Worm (Caenorhabditis elegans): ENCODE measurements around the gene pdzd-8.
A peak's percentile ranks its signal among the peaks of the same experiment; 100 is the strongest.

pdzd-8 gene

ce11 chrIV:8951953-8952567, 23.3 kb upstream of the pdzd-8 start:
- TF ChIP-seq tab-1 (GFP tag; IDR thresholded peaks at IDR 0.05) (no peak), klf-2 (GFP tag; conservative IDR thresholded peaks at IDR 0.05) (no peak), T22C8.4 (GFP tag; IDR thresholded peaks at IDR 0.05) (no peak), cog-1 (tag; optimal IDR thresholded peaks at IDR 0.05) (no peak), ztf-23 (GFP tag; IDR thresholded peaks at IDR 0.05) (no peak), ref-1 (GFP tag; conservative IDR thresholded peaks at IDR 0.05) (no peak), ztf-29 (GFP tag; IDR thresholded peaks at IDR 0.05) (no peak), flt-1 (GFP tag; IDR thresholded peaks at IDR 0.05) (no peak)

- TF ChIP-seq ref-1 (GFP tag; conservative IDR thresholded peaks at IDR 0.05) (no peak), tab-1 (GFP tag; IDR thresholded peaks at IDR 0.05) (no peak), ztf-23 (GFP tag; IDR thresholded peaks at IDR 0.05) (no peak), ztf-29 (GFP tag; IDR thresholded peaks at IDR 0.05) (no peak), med-1 (GFP tag; optimal IDR thresholded peaks at IDR 0.05; ENCODE audit: insufficient read depth) (no peak), klf-2 (GFP tag; conservative IDR thresholded peaks at IDR 0.05) (no peak), T22C8.4 (GFP tag; IDR thresholded peaks at IDR 0.05) (no peak), cog-1 (tag; optimal IDR thresholded peaks at IDR 0.05) (no peak), flt-1 (GFP tag; IDR thresholded peaks at IDR 0.05) (no peak)
These were observed 21.2 kb upstream of the pdzd-8 start for ce11 chrIV:8954126-8954525.

DNA sequence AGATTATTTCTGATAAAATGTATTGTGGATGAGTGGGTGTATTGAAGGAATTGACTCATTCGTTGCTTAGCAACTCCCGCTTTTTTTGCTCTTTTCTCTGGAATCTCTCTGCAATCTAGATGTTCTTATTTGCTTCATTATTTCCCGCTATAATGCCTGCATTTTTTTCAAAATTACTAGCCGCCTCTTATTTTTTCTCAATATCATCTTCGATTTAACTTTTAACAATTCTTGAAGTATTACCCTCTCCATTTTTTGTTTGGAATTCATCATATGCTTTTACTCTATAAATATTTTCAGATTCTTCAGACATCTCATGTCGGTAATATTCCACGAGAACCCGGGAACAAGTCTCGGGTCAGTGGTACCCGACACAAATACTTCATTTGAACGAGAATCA, 19.1 kb upstream of the pdzd-8 start, which contains the start of gene tpra-1:
Gene tpra-1, plus strand, starts transcription at position 301 of the 400 bp plus-strand sequence.
- TF ChIP-seq med-1 (GFP tag; optimal IDR thresholded peaks at IDR 0.05; ENCODE audit: insufficient read depth), result no peak
- no peak for TF ChIP-seq cog-1 (tag; optimal IDR thresholded peaks at IDR 0.05)
- no peak for TF ChIP-seq ztf-23 (GFP tag; IDR thresholded peaks at IDR 0.05)

DNA sequence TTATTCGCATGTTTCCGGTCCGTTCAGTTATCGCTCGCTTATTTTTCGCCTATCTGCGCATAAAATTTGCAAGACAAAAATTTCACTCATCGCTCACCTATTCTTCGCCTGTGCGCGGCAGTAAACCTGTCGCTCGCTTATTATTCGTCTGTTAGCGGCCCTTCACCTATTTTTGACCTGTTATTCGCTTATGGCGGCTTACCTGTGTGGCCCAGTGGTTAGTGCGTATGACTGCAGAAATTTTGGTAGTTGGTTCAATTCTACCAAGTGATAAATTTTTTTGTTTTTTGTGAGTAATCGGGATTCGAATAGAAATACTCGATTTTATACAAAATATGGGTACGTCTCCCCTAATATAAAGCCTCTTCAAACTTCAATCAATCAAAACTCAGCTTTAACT, 11.3 kb upstream of the pdzd-8 start:
- TF ChIP-seq klf-2 (GFP tag; conservative IDR thresholded peaks at IDR 0.05) (peak; percentile 82), ztf-29 (GFP tag; IDR thresholded peaks at IDR 0.05) (peak; percentile 88), T22C8.4 (GFP tag; IDR thresholded peaks at IDR 0.05) (peak; percentile 79), tab-1 (GFP tag; IDR thresholded peaks at IDR 0.05) (peak; percentile 90), ztf-23 (GFP tag; IDR thresholded peaks at IDR 0.05) (peak; percentile 82), ref-1 (GFP tag; conservative IDR thresholded peaks at IDR 0.05) (peak; percentile 72)

ce11 chrIV:8965883-8966282, 9.4 kb upstream of the pdzd-8 start, which contains the start of gene C53B4.2:
Gene C53B4.2, plus strand, starts transcription at chrIV:8966183.
- TF ChIP-seq ztf-29 (GFP tag; IDR thresholded peaks at IDR 0.05) (no peak), tab-1 (GFP tag; IDR thresholded peaks at IDR 0.05) (no peak), klf-2 (GFP tag; conservative IDR thresholded peaks at IDR 0.05) (no peak)

- TF ChIP-seq flt-1 (GFP tag; IDR thresholded peaks at IDR 0.05) (no peak), tab-1 (GFP tag; IDR thresholded peaks at IDR 0.05) (no peak), ztf-23 (GFP tag; IDR thresholded peaks at IDR 0.05) (no peak), med-1 (GFP tag; optimal IDR thresholded peaks at IDR 0.05; ENCODE audit: insufficient read depth) (no peak), klf-2 (GFP tag; conservative IDR thresholded peaks at IDR 0.05) (no peak)
These were observed 7.3 kb upstream of the pdzd-8 start, which contains the start of gene suex-2 for ce11 chrIV:8967990-8968389. Gene suex-2, plus strand, starts transcription at chrIV:8968290.

DNA sequence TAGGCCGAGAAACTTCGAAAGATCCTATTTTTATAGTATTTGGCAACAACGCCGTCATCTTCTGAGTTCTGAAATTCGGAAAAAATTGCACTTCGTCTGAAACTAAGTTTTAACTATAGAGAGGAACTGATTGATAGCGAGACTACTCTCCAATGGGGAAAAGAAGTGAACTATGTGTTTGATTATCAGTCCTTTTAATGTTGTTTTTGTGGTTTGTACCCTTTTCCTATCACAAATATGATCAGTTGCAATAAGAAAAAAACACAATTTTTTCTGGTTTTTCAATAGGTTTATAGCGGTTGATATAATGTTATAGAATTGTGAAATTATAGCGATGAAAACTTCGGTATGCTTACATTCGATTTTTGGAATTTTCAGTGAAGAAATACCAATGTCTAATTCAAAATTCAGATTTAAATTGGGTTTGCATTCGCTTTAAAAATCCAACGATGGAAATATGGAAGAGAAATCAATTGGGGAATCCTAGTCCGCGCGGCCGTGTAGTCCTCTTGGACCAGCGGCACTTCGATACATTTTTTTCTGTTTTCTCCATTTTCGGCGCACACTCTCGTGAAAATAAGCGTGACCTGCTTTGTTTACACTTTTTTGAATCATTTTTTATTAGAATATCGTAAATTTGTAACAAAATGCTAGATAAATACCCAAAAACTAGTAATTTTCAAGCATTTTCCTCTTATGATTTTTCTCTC, 1.9 kb upstream of the pdzd-8 start, which contains the start of gene C53B4.3:
Gene C53B4.3, minus strand, starts transcription at position 464 of the 710 bp plus-strand sequence.
- peak; percentile 61; the same call in 1 of the 2 replicates for TF ChIP-seq ztf-23 (GFP tag; IDR thresholded peaks at IDR 0.05)
- peak; percentile 73 for TF ChIP-seq flt-1 (GFP tag; IDR thresholded peaks at IDR 0.05)
- TF ChIP-seq ref-1 (GFP tag; conservative IDR thresholded peaks at IDR 0.05), result 0 out of 2 replicates have a peak, but pooled peaks have one; percentile 27
- no peak for TF ChIP-seq med-1 (GFP tag; optimal IDR thresholded peaks at IDR 0.05; ENCODE audit: insufficient read depth)

ce11 chrIV:8974543-8975330, 589 bp upstream of the pdzd-8 start:
- TF ChIP-seq ref-1 (GFP tag; conservative IDR thresholded peaks at IDR 0.05) (no peak), tab-1 (GFP tag; IDR thresholded peaks at IDR 0.05) (no peak), T22C8.4 (GFP tag; IDR thresholded peaks at IDR 0.05) (no peak), cog-1 (tag; optimal IDR thresholded peaks at IDR 0.05) (no peak), klf-2 (GFP tag; conservative IDR thresholded peaks at IDR 0.05) (no peak), flt-1 (GFP tag; IDR thresholded peaks at IDR 0.05) (no peak), ztf-23 (GFP tag; IDR thresholded peaks at IDR 0.05) (no peak), ztf-29 (GFP tag; IDR thresholded peaks at IDR 0.05) (no peak), med-1 (GFP tag; optimal IDR thresholded peaks at IDR 0.05; ENCODE audit: insufficient read depth) (no peak)

- no peak for TF ChIP-seq flt-1 (GFP tag; IDR thresholded peaks at IDR 0.05)
- TF ChIP-seq cog-1 (tag; optimal IDR thresholded peaks at IDR 0.05), result no peak
- no peak for TF ChIP-seq med-1 (GFP tag; optimal IDR thresholded peaks at IDR 0.05; ENCODE audit: insufficient read depth)
These were observed 2.7 kb downstream of the pdzd-8 start for ce11 chrIV:8978047-8978446.

DNA sequence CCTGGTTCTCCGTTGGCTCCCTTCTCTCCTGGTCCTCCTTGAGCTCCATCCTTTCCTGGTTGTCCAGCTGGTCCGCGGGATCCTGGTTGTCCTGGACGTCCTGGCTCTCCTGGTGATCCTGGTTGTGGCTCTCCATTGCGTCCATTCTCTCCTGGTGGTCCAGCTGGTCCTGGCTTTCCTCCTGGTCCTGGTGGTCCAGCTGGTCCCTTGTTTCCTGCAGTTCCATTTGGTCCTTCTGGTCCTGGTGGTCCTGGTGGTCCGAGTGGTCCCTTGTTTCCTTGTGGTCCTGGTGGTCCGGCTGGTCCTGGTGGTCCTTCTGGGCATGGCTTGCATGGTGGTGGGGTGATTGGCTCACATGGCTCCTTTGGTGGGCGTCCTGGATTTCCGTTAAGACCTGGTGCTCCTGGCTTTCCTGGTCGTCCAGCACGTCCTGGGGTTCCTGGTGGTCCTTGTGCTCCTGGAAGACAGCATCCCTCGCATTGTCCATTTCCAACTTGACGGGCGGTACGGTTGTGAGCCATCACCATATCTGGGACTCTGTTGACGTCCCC, 3.8 kb downstream of the pdzd-8 start:
- TF ChIP-seq cog-1 (tag; optimal IDR thresholded peaks at IDR 0.05) (no peak), ztf-23 (GFP tag; IDR thresholded peaks at IDR 0.05) (no peak), ref-1 (GFP tag; conservative IDR thresholded peaks at IDR 0.05) (no peak), tab-1 (GFP tag; IDR thresholded peaks at IDR 0.05) (no peak), flt-1 (GFP tag; IDR thresholded peaks at IDR 0.05) (no peak), ztf-29 (GFP tag; IDR thresholded peaks at IDR 0.05) (no peak), med-1 (GFP tag; optimal IDR thresholded peaks at IDR 0.05; ENCODE audit: insufficient read depth) (no peak)
